Fruit fly (Drosophila melanogaster) whole organism, embryonic: Measurements from ENCODE around the gene dia.

Experiments used
- Abd-B ChIP-seq: fragments of 200-800 bp; sonication (Bioruptor generic); optimal IDR thresholded peaks from 2 replicates; lab custom pipeline; 2018; ENCODE audit warnings: missing biosample characterization, mild to moderate bottlenecking, missing genetic modification characterization, moderate library complexity
- Atf-2 ChIP-seq: fragments of 200-800 bp; sonication (Bioruptor generic); optimal IDR thresholded peaks from 2 replicates; lab custom pipeline; 2016; ENCODE audit warnings: missing biosample characterization, missing genetic modification characterization
- CG10209 ChIP-seq: fragments of 200-800 bp; sonication (Bioruptor generic); optimal IDR thresholded peaks from 3 replicates; lab custom pipeline; 2017; ENCODE audit warnings: missing biosample characterization, mild to moderate bottlenecking, missing genetic modification characterization, missing genetic modification reagents
- CG10543 ChIP-seq: fragments of 200-800 bp; sonication (Bioruptor generic); optimal IDR thresholded peaks from 3 replicates; lab custom pipeline; 2017; ENCODE audit warnings: missing biosample characterization, mild to moderate bottlenecking, missing genetic modification characterization, moderate library complexity
- CG11085 ChIP-seq: fragments of 200-800 bp; sonication (Bioruptor generic); IDR thresholded peaks from 2 replicates; pipeline ENCODE4 v1.3.6; 2022; ENCODE audit warnings: missing biosample characterization, missing genetic modification characterization
- CG11504 ChIP-seq: fragments of 200-800 bp; sonication (Bioruptor generic); optimal IDR thresholded peaks from 3 replicates; lab custom pipeline; 2019; ENCODE audit warnings: missing biosample characterization, mild to moderate bottlenecking, missing genetic modification characterization, moderate library complexity
- CG12942 ChIP-seq: fragments of 200-800 bp; sonication (Bioruptor generic); optimal IDR thresholded peaks from 3 replicates; lab custom pipeline; 2016; ENCODE audit warnings: missing biosample characterization, missing genetic modification characterization
- CG13424 ChIP-seq: fragments of 200-800 bp; sonication (Bioruptor generic); optimal IDR thresholded peaks from 2 replicates; lab custom pipeline; 2019; ENCODE audit warnings: missing biosample characterization, mild to moderate bottlenecking, missing genetic modification characterization, moderate library complexity
- CG13624 ChIP-seq: fragments of 200-800 bp; sonication (Bioruptor generic); optimal IDR thresholded peaks from 2 replicates; lab custom pipeline; 2016; ENCODE audit warnings: missing biosample characterization, missing genetic modification characterization
- CG15479 ChIP-seq: fragments of 200-800 bp; sonication (Bioruptor generic); optimal IDR thresholded peaks from 3 replicates; lab custom pipeline; 2019; ENCODE audit warnings: missing biosample characterization, mild to moderate bottlenecking, missing genetic modification characterization, moderate library complexity
- CG16813 ChIP-seq: fragments of 200-800 bp; sonication (Bioruptor generic); IDR thresholded peaks from 3 replicates; pipeline ENCODE4 v1.3.6; 2022; ENCODE audit warnings: missing biosample characterization, missing genetic modification characterization; ENCODE audit not compliant: partially characterized antibody
- CG17361 ChIP-seq: fragments of 200-800 bp; sonication (Bioruptor generic); IDR thresholded peaks from 3 replicates; pipeline ENCODE4 v1.3.6; 2022; ENCODE audit warnings: missing biosample characterization, missing genetic modification characterization
- CG2129 ChIP-seq: fragments of 200-800 bp; sonication (Bioruptor generic); IDR thresholded peaks from 2 replicates; pipeline ENCODE4 v1.3.6; 2022; ENCODE audit warnings: missing biosample characterization, missing genetic modification characterization; ENCODE audit not compliant: partially characterized antibody
- CG2678 ChIP-seq: fragments of 200-800 bp; sonication (Bioruptor generic); optimal IDR thresholded peaks from 3 replicates; lab custom pipeline; 2019; ENCODE audit warnings: missing biosample characterization, mild to moderate bottlenecking, missing genetic modification characterization, moderate library complexity
- CG31441 ChIP-seq: fragments of 200-800 bp; sonication (Bioruptor generic); IDR thresholded peaks from 2 replicates; pipeline ENCODE4 v1.3.6; 2022; ENCODE audit warnings: missing biosample characterization, missing genetic modification characterization
- CG34422 ChIP-seq: fragments of 200-800 bp; sonication (Bioruptor generic); IDR thresholded peaks from 3 replicates; pipeline ENCODE4 v1.3.6; 2022; ENCODE audit warnings: missing biosample characterization, missing genetic modification characterization
- CG4424 ChIP-seq: fragments of 200-800 bp; sonication (Bioruptor generic); optimal IDR thresholded peaks from 3 replicates; lab custom pipeline; 2016; ENCODE audit warnings: missing biosample characterization, missing genetic modification characterization
- CG5180 ChIP-seq: fragments of 200-800 bp; sonication (Bioruptor generic); optimal IDR thresholded peaks from 3 replicates; lab custom pipeline; 2017; ENCODE audit warnings: missing biosample characterization, missing genetic modification characterization, mild to moderate bottlenecking, moderate library complexity, missing genetic modification reagents
- CG7786 ChIP-seq: fragments of 200-800 bp; sonication (Bioruptor generic); optimal IDR thresholded peaks from 2 replicates; lab custom pipeline; 2016; ENCODE audit warnings: missing biosample characterization, missing genetic modification characterization
- CG9609 ChIP-seq: fragments of 200-800 bp; sonication (Bioruptor generic); optimal IDR thresholded peaks from 3 replicates; lab custom pipeline; 2016; ENCODE audit warnings: missing biosample characterization, missing genetic modification characterization
- CG9817 ChIP-seq: fragments of 200-800 bp; sonication (Bioruptor generic); optimal IDR thresholded peaks from 2 replicates; lab custom pipeline; 2018; ENCODE audit warnings: missing biosample characterization, mild to moderate bottlenecking, missing genetic modification characterization, moderate library complexity
- Dp ChIP-seq: fragments of 200-800 bp; sonication (Bioruptor generic); optimal IDR thresholded peaks from 2 replicates; lab custom pipeline; 2018; ENCODE audit warnings: missing biosample characterization, mild to moderate bottlenecking, missing genetic modification characterization, moderate library complexity
- Fer2 ChIP-seq: fragments of 200-800 bp; sonication (Bioruptor generic); optimal IDR thresholded peaks from 2 replicates; lab custom pipeline; 2018; ENCODE audit warnings: missing biosample characterization, mild to moderate bottlenecking, missing genetic modification characterization, moderate library complexity
- HLH3B ChIP-seq: fragments of 200-800 bp; sonication (Bioruptor generic); IDR thresholded peaks from 2 replicates; pipeline ENCODE4 v1.3.6; 2022; ENCODE audit warnings: missing biosample characterization, missing genetic modification characterization
- HLHmδ ChIP-seq: fragments of 200-800 bp; sonication (Bioruptor generic); optimal IDR thresholded peaks from 2 replicates; lab custom pipeline; 2018; ENCODE audit warnings: missing biosample characterization, mild to moderate bottlenecking, missing genetic modification characterization, moderate library complexity
- MESR4 ChIP-seq: fragments of 200-800 bp; sonication (Bioruptor generic); optimal IDR thresholded peaks from 2 replicates; lab custom pipeline; 2018; ENCODE audit warnings: missing biosample characterization, mild to moderate bottlenecking, missing genetic modification characterization, moderate library complexity
- Neu2 ChIP-seq: fragments of 200-800 bp; sonication (Bioruptor generic); optimal IDR thresholded peaks from 3 replicates; lab custom pipeline; 2016; ENCODE audit warnings: missing biosample characterization, missing genetic modification characterization, borderline replicate concordance
- Xbp1 ChIP-seq: fragments of 200-800 bp; sonication (Bioruptor generic); optimal IDR thresholded peaks from 3 replicates; lab custom pipeline; 2016; ENCODE audit warnings: missing biosample characterization, mild to moderate bottlenecking, missing genetic modification characterization
- Xrp1 ChIP-seq: fragments of 200-800 bp; sonication (Bioruptor generic); IDR thresholded peaks from 2 replicates; pipeline ENCODE4 v1.3.6; 2022; ENCODE audit warnings: missing biosample characterization, missing genetic modification characterization
- ash1 ChIP-seq: fragments of 200-800 bp; sonication (Bioruptor generic); optimal IDR thresholded peaks from 2 replicates; lab custom pipeline; 2018; ENCODE audit warnings: missing biosample characterization, mild to moderate bottlenecking, missing genetic modification characterization
- ato ChIP-seq: fragments of 200-800 bp; sonication (Bioruptor generic); IDR thresholded peaks from 2 replicates; pipeline ENCODE4 v1.3.6; 2022; ENCODE audit warnings: missing biosample characterization, missing genetic modification characterization; ENCODE audit not compliant: partially characterized antibody
- bab2 ChIP-seq: fragments of 200-800 bp; sonication (Bioruptor generic); optimal IDR thresholded peaks from 2 replicates; lab custom pipeline; 2016; ENCODE audit warnings: missing biosample characterization, missing genetic modification characterization
- br ChIP-seq: fragments of >200 bp; optimal IDR thresholded peaks from 2 replicates; lab custom pipeline; 2017
- chm ChIP-seq: fragments of 200-800 bp; sonication (Bioruptor generic); IDR thresholded peaks from 2 replicates; pipeline ENCODE4 v1.3.6; 2022; ENCODE audit warnings: missing biosample characterization, missing genetic modification characterization
- ci ChIP-seq: fragments of 200-800 bp; sonication (Bioruptor generic); IDR thresholded peaks from 3 replicates; pipeline ENCODE4 v1.3.6; 2022; ENCODE audit warnings: missing biosample characterization, missing genetic modification characterization
- croc ChIP-seq: fragments of 200-800 bp; sonication (Bioruptor generic); conservative IDR thresholded peaks from 3 replicates; pipeline ENCODE4 v1.3.6; 2022; ENCODE audit warnings: missing biosample characterization, missing genetic modification characterization
- danr ChIP-seq: fragments of 200-800 bp; sonication (Bioruptor generic); IDR thresholded peaks from 2 replicates; pipeline ENCODE4 v1.3.6; 2022; ENCODE audit warnings: missing biosample characterization, missing genetic modification characterization
- eyg ChIP-seq: fragments of 200-800 bp; sonication (Bioruptor generic); optimal IDR thresholded peaks from 3 replicates; lab custom pipeline; 2016; ENCODE audit warnings: missing biosample characterization, missing genetic modification characterization
- gcm ChIP-seq: fragments of 200-800 bp; sonication (Bioruptor generic); optimal IDR thresholded peaks from 2 replicates; lab custom pipeline; 2019; ENCODE audit warnings: missing biosample characterization, mild to moderate bottlenecking, missing genetic modification characterization, moderate library complexity
- gt ChIP-seq: fragments of 200-800 bp; sonication (Bioruptor generic); IDR thresholded peaks from 2 replicates; pipeline ENCODE4 v1.3.6; 2022; ENCODE audit warnings: missing biosample characterization, missing genetic modification characterization
- hbn ChIP-seq: fragments of 200-800 bp; sonication (Bioruptor generic); IDR thresholded peaks from 2 replicates; pipeline ENCODE4 v1.3.6; 2022; ENCODE audit warnings: missing biosample characterization, missing genetic modification characterization; ENCODE audit not compliant: partially characterized antibody
- inv ChIP-seq: fragments of 200-800 bp; sonication (Bioruptor generic); IDR thresholded peaks from 2 replicates; pipeline ENCODE4 v1.3.6; 2022; ENCODE audit warnings: missing biosample characterization, missing genetic modification characterization; ENCODE audit not compliant: partially characterized antibody
- jing ChIP-seq: fragments of 200-800 bp; sonication (Bioruptor generic); optimal IDR thresholded peaks from 2 replicates; lab custom pipeline; 2018; ENCODE audit warnings: missing biosample characterization, mild to moderate bottlenecking, missing genetic modification characterization
- jumu ChIP-seq: fragments of 200-800 bp; sonication (Bioruptor generic); optimal IDR thresholded peaks from 3 replicates; lab custom pipeline; 2016; ENCODE audit warnings: missing biosample characterization, missing genetic modification characterization
- pnt ChIP-seq: fragments of 200-800 bp; sonication (Bioruptor generic); optimal IDR thresholded peaks from 3 replicates; lab custom pipeline; 2016; ENCODE audit warnings: missing biosample characterization, missing genetic modification characterization
- ssp ChIP-seq: fragments of 200-800 bp; sonication (Bioruptor generic); IDR thresholded peaks from 2 replicates; pipeline ENCODE4 v1.3.6; 2022; ENCODE audit warnings: missing biosample characterization, missing genetic modification characterization
- sug ChIP-seq: fragments of 200-800 bp; optimal IDR thresholded peaks from 2 replicates; lab custom pipeline; 2019; ENCODE audit warnings: missing biosample characterization, mild to moderate bottlenecking, missing genetic modification characterization, moderate library complexity
- ttk ChIP-seq: fragments of 200-800 bp; sonication (Bioruptor generic); IDR thresholded peaks from 2 replicates; pipeline ENCODE4 v2.1.2; 2022; ENCODE audit warnings: missing biosample characterization, missing genetic modification characterization
- twi ChIP-seq: fragments of 200-800 bp; optimal IDR thresholded peaks from 2 replicates; lab custom pipeline; 2019; ENCODE audit warnings: missing biosample characterization, mild to moderate bottlenecking, missing genetic modification characterization, moderate library complexity
- wdn ChIP-seq: fragments of 200-800 bp; sonication (Bioruptor generic); IDR thresholded peaks from 2 replicates; pipeline ENCODE4 v1.3.6; 2022; ENCODE audit warnings: missing biosample characterization, missing genetic modification characterization
- zf30C ChIP-seq: fragments of 200-800 bp; sonication (Bioruptor generic); optimal IDR thresholded peaks from 3 replicates; lab custom pipeline; 2018; ENCODE audit warnings: missing biosample characterization, mild to moderate bottlenecking, missing genetic modification characterization

Gene dia

dm6 chr2L:20780768-20781167, 22.8 kb downstream of the dia start (continued):
- TF ChIP-seq eyg (GFP tag; lab: Kevin White, UChicago) (peak; percentile 48), CG13624 (GFP tag; lab: Kevin White, UChicago) (peak; percentile 27), CG4424 (GFP tag; lab: Kevin White, UChicago) (peak; percentile 20), ato (GFP tag; lab: Robert Waterston, UW) (no peak), CG2678 (tag; lab: Kevin White, UChicago) (peak; percentile 79), CG2129 (GFP tag; lab: Robert Waterston, UW) (no peak), Fer2 (peak; percentile 31), Atf-2 (GFP tag; lab: Kevin White, UChicago) (peak; percentile 39), ash1 (peak; percentile 87), CG13424 (tag; lab: Kevin White, UChicago) (peak; percentile 58), Xbp1 (GFP tag; lab: Kevin White, UChicago) (no peak), ttk (GFP tag; lab: Robert Waterston, UW) (0 out of 2 replicates have a peak, but pooled peaks have one; percentile 17), CG15479 (GFP tag; lab: Kevin White, UChicago) (peak; percentile 86), pnt (GFP tag; lab: Kevin White, UChicago) (peak; percentile 51), twi (tag; lab: Kevin White, UChicago) (peak; percentile 65), bab2 (GFP tag; lab: Kevin White, UChicago) (peak; percentile 59), chm (GFP tag; lab: Robert Waterston, UW) (peak; percentile 81; the same call in 1 of the 2 replicates), wdn (no peak), jumu (GFP tag; lab: Kevin White, UChicago) (peak; percentile 51), gt (no peak; the same call in 1 of the 2 replicates), CG10543 (GFP tag; lab: Kevin White, UChicago) (peak; percentile 81), ci (GFP tag; lab: Robert Waterston, UW) (peak; percentile 82), CG17361 (GFP tag; lab: Robert Waterston, UW) (0 out of 3 replicates have a peak, but pooled peaks have one; percentile 38), CG34422 (no peak), CG9609 (GFP tag; lab: Kevin White, UChicago) (peak; percentile 48), Xrp1 (peak; percentile 80), br (lab: Kevin White, UChicago) (no peak), CG5180 (GFP tag; lab: Kevin White, UChicago) (peak; percentile 46), HLH3B (peak; percentile 44; the same call in 1 of the 2 replicates), CG16813 (GFP tag; lab: Robert Waterston, UW) (no peak), hbn (GFP tag; lab: Robert Waterston, UW) (no peak), CG11085 (no peak), CG11504 (tag; lab: Kevin White, UChicago) (peak; percentile 52), zf30C (GFP tag; lab: Kevin White, UChicago) (no peak), sug (tag; lab: Kevin White, UChicago) (peak; percentile 28), jing (GFP tag; lab: Kevin White, UChicago) (no peak), gcm (peak; percentile 33), Neu2 (GFP tag; lab: Kevin White, UChicago) (no peak), CG12942 (GFP tag; lab: Kevin White, UChicago) (peak; percentile 24), danr (GFP tag; lab: Robert Waterston, UW) (peak; percentile 27; the same call in 1 of the 2 replicates), inv (GFP tag; lab: Robert Waterston, UW) (no peak), MESR4 (GFP tag; lab: Kevin White, UChicago) (no peak), Dp (GFP tag; lab: Kevin White, UChicago) (no peak), CG31441 (peak; percentile 49; the same call in 1 of the 2 replicates), Abd-B (GFP tag; lab: Kevin White, UChicago) (no peak), CG10209 (peak; percentile 81), HLHmδ (GFP tag; lab: Kevin White, UChicago) (peak; percentile 64), croc (GFP tag; lab: Robert Waterston, UW) (no peak), ssp (no peak), CG9817 (tag; lab: Kevin White, UChicago) (peak; percentile 9), CG7786 (GFP tag; lab: Kevin White, UChicago) (peak; percentile 28)
